Fruit fly (Drosophila melanogaster): Measurements from ENCODE around the gene Hus1-like.

- TF ChIP-seq cic (GFP tag; optimal IDR thresholded peaks at IDR 0.05) = no peak
- no peak for TF ChIP-seq CG14711 (tag; optimal IDR thresholded peaks at IDR 0.05)
Observed at dm6 chr3R:4809944-4810653, 1.8 kb downstream of the Hus1-like start.

Data from whole organism, adult.